Worm (Caenorhabditis elegans) whole organism, L3 larva: Measurements from ENCODE around the gene lido-10.

Source experiments
- ZK546.5 ChIP-seq: sonication (generic microtip); optimal IDR thresholded peaks from 2 replicates; lab custom pipeline; 2017; ENCODE audit warnings: missing biosample characterization, missing genetic modification characterization
- aly-2 ChIP-seq: fragments of 150-350 bp; optimal IDR thresholded peaks from 2 replicates; lab custom pipeline; 2014; ENCODE audit warnings: missing biosample characterization, missing genetic modification characterization
- ama-1 ChIP-seq: fragments of 150-350 bp; optimal IDR thresholded peaks from 2 replicates; lab custom pipeline; 2018
- ceh-28 ChIP-seq: fragments of 150-350 bp; optimal IDR thresholded peaks from 2 replicates; lab custom pipeline; 2014; ENCODE audit warnings: missing biosample characterization, missing genetic modification reagents, missing genetic modification characterization
- ceh-9 ChIP-seq: sonication (generic microtip); optimal IDR thresholded peaks from 2 replicates; lab custom pipeline; 2018; ENCODE audit warnings: missing biosample characterization, missing genetic modification characterization
- daf-12 ChIP-seq: fragments of 150-350 bp; optimal IDR thresholded peaks from 2 replicates; lab custom pipeline; 2014; ENCODE audit warnings: missing biosample characterization, missing genetic modification reagents, missing genetic modification characterization
- egl-27 ChIP-seq: sonication (generic microtip); optimal IDR thresholded peaks from 4 replicates; lab custom pipeline; 2017; ENCODE audit warnings: missing biosample characterization, missing genetic modification reagents, missing genetic modification characterization
- elt-1 ChIP-seq: fragments of 150-350 bp; optimal IDR thresholded peaks from 2 replicates; lab custom pipeline; 2014; ENCODE audit warnings: missing biosample characterization, missing genetic modification characterization
- elt-2 ChIP-seq: sonication (generic microtip); optimal IDR thresholded peaks from 2 replicates; lab custom pipeline; 2016; ENCODE audit warnings: missing genetic modification reagents, mild to moderate bottlenecking, missing genetic modification characterization, missing compliant biosample characterization
- elt-3 ChIP-seq, 3 experiments: fragments of 150-350 bp in 1 of 3; sonication (generic microtip) in 2 of 3; optimal IDR thresholded peaks; 2 replicates in 2 of 3; 4 replicates in 1 of 3; lab custom pipeline; 2014 to 2017; ENCODE audit warnings: missing biosample characterization in 3 of 3, missing genetic modification characterization in 3 of 3
- fkh-10 ChIP-seq: sonication (generic microtip); optimal IDR thresholded peaks from 2 replicates; lab custom pipeline; 2017; ENCODE audit warnings: missing biosample characterization, missing genetic modification reagents, missing genetic modification characterization
- fkh-2 ChIP-seq: fragments of 150-350 bp; optimal IDR thresholded peaks from 2 replicates; lab custom pipeline; 2014; ENCODE audit warnings: missing biosample characterization, missing genetic modification reagents, missing genetic modification characterization
- jun-1 ChIP-seq: fragments of 150-350 bp; optimal IDR thresholded peaks from 2 replicates; lab custom pipeline; 2014; ENCODE audit warnings: missing biosample characterization, missing genetic modification reagents, missing genetic modification characterization
- lin-39 ChIP-seq: fragments of 150-350 bp; optimal IDR thresholded peaks from 2 replicates; lab custom pipeline; 2018; ENCODE audit warnings: missing biosample characterization, missing genetic modification reagents, missing genetic modification characterization
- lsy-12 ChIP-seq: sonication (generic microtip); optimal IDR thresholded peaks from 2 replicates; lab custom pipeline; 2016; ENCODE audit warnings: mild to moderate bottlenecking, missing genetic modification characterization, missing compliant biosample characterization
- mdl-1 ChIP-seq: fragments of 150-350 bp; optimal IDR thresholded peaks from 2 replicates; lab custom pipeline; 2014; ENCODE audit warnings: missing biosample characterization, missing genetic modification characterization
- mml-1 ChIP-seq: fragments of 150-350 bp; sonication (generic microtip); optimal IDR thresholded peaks from 3 replicates; lab custom pipeline; 2014; ENCODE audit warnings: missing biosample characterization, missing genetic modification characterization
- nfya-1 ChIP-seq: sonication (generic microtip); optimal IDR thresholded peaks from 2 replicates; lab custom pipeline; 2017; ENCODE audit warnings: missing genetic modification characterization, mild to moderate bottlenecking, missing compliant biosample characterization, antibody characterized with exemption, moderate library complexity; ENCODE audit not compliant: insufficient read depth
- nhr-11 ChIP-seq: fragments of 150-350 bp; optimal IDR thresholded peaks from 2 replicates; lab custom pipeline; 2014; ENCODE audit warnings: missing biosample characterization, missing genetic modification characterization
- nhr-23 ChIP-seq: fragments of 150-350 bp; optimal IDR thresholded peaks from 2 replicates; lab custom pipeline; 2014; ENCODE audit warnings: missing biosample characterization, missing genetic modification reagents, missing genetic modification characterization
- nhr-28 ChIP-seq: fragments of 150-350 bp; optimal IDR thresholded peaks from 2 replicates; lab custom pipeline; 2014; ENCODE audit warnings: missing biosample characterization, missing genetic modification characterization
- nhr-67 ChIP-seq: fragments of 150-350 bp; optimal IDR thresholded peaks from 2 replicates; lab custom pipeline; 2014; ENCODE audit warnings: missing biosample characterization, missing genetic modification characterization
- nhr-76 ChIP-seq: fragments of 150-350 bp; sonication (generic microtip); optimal IDR thresholded peaks from 5 replicates; lab custom pipeline; 2014; ENCODE audit warnings: missing biosample characterization, missing genetic modification characterization
- nhr-77 ChIP-seq: fragments of 150-350 bp; optimal IDR thresholded peaks from 2 replicates; lab custom pipeline; 2014; ENCODE audit warnings: missing biosample characterization, missing genetic modification characterization
- pha-4 ChIP-seq: fragments of 150-350 bp; optimal IDR thresholded peaks from 2 replicates; lab custom pipeline; 2014; ENCODE audit warnings: missing biosample characterization, missing genetic modification reagents, missing genetic modification characterization
- pqm-1 ChIP-seq: fragments of 150-350 bp; optimal IDR thresholded peaks from 2 replicates; lab custom pipeline; 2017; ENCODE audit warnings: missing biosample characterization, missing genetic modification characterization, inconsistent platforms
- skn-1 ChIP-seq: fragments of 150-350 bp; optimal IDR thresholded peaks from 2 replicates; lab custom pipeline; 2014; ENCODE audit warnings: missing biosample characterization, missing genetic modification characterization
- snpc-4 ChIP-seq: fragments of 150-350 bp; optimal IDR thresholded peaks from 2 replicates; lab custom pipeline; 2014; ENCODE audit warnings: missing biosample characterization, missing genetic modification characterization
- tbx-2 ChIP-seq: sonication (generic microtip); optimal IDR thresholded peaks from 2 replicates; lab custom pipeline; 2016; ENCODE audit warnings: mild to moderate bottlenecking, missing genetic modification characterization, missing compliant biosample characterization
- unc-39 ChIP-seq: sonication (generic microtip); optimal IDR thresholded peaks from 4 replicates; lab custom pipeline; 2017; ENCODE audit warnings: missing biosample characterization, missing genetic modification characterization
- unc-62 ChIP-seq: fragments of 150-350 bp; sonication (generic microtip); optimal IDR thresholded peaks from 4 replicates; lab custom pipeline; 2014; ENCODE audit warnings: missing biosample characterization, missing genetic modification reagents, missing genetic modification characterization
- zag-1 ChIP-seq: fragments of 150-350 bp; optimal IDR thresholded peaks from 2 replicates; lab custom pipeline; 2014; ENCODE audit warnings: missing biosample characterization, missing genetic modification characterization
- ztf-11 ChIP-seq: fragments of 150-350 bp; optimal IDR thresholded peaks from 2 replicates; lab custom pipeline; 2014; ENCODE audit warnings: missing biosample characterization, missing genetic modification characterization
- ztf-4 ChIP-seq: fragments of 150-350 bp; optimal IDR thresholded peaks from 2 replicates; lab custom pipeline; 2014; ENCODE audit warnings: missing biosample characterization, missing genetic modification characterization

lido-10 gene

ce11 chrII:2963619-2964018 lies 38.7 kb upstream of the lido-10 start:
- TF ChIP-seq aly-2 (tag; lab: Kevin White, UChicago) = no peak
- no peak for TF ChIP-seq ceh-28 (tag; lab: Kevin White, UChicago)
- TF ChIP-seq nhr-77 (tag; lab: Kevin White, UChicago) = no peak
- no peak for TF ChIP-seq nfya-1 (tag; lab: Kevin White, UChicago)
- no peak for TF ChIP-seq egl-27
- TF ChIP-seq nhr-11 = no peak
- TF ChIP-seq mdl-1 = no peak
- TF ChIP-seq lsy-12 (tag; lab: Kevin White, UChicago) = no peak
- TF ChIP-seq nhr-67 (tag; lab: Kevin White, UChicago) = no peak
- no peak for TF ChIP-seq pqm-1 (tag; lab: Kevin White, UChicago)
- no peak for TF ChIP-seq ztf-4 (tag; lab: Kevin White, UChicago)
- TF ChIP-seq skn-1 (tag; lab: Kevin White, UChicago) = no peak
- no peak for TF ChIP-seq lin-39 (tag; lab: Kevin White, UChicago)
- no peak for TF ChIP-seq elt-1 (tag; lab: Kevin White, UChicago)
- TF ChIP-seq fkh-10 (GFP tag; lab: Kevin White, UChicago) = no peak
- no peak for TF ChIP-seq ama-1
- no peak for TF ChIP-seq unc-39 (tag; lab: Kevin White, UChicago)
- TF ChIP-seq nhr-28 (tag; lab: Kevin White, UChicago) = no peak
- TF ChIP-seq unc-62 (GFP tag; lab: Kevin White, UChicago) = no peak
- no peak for TF ChIP-seq daf-12 (tag; lab: Kevin White, UChicago)

- no peak for TF ChIP-seq mml-1
Observed at ce11 chrII:2965215-2965998, 36.9 kb upstream of the lido-10 start.

- no peak for TF ChIP-seq unc-39 (tag; lab: Kevin White, UChicago)
- no peak for TF ChIP-seq daf-12 (tag; lab: Kevin White, UChicago)
- no peak for TF ChIP-seq pqm-1 (tag; lab: Kevin White, UChicago)
- TF ChIP-seq snpc-4 = no peak
- no peak for TF ChIP-seq ceh-28 (tag; lab: Kevin White, UChicago)
- no peak for TF ChIP-seq nhr-23 (tag; lab: Kevin White, UChicago)
- TF ChIP-seq zag-1 = no peak
- no peak for TF ChIP-seq ztf-11 (tag; lab: Kevin White, UChicago)
- no peak for TF ChIP-seq elt-3 (tag; optimal IDR thresholded peaks at IDR 0.05; lab: Kevin White, UChicago)
- TF ChIP-seq mdl-1 = no peak
- TF ChIP-seq nhr-67 (tag; lab: Kevin White, UChicago) = no peak
- TF ChIP-seq ama-1 = no peak
- TF ChIP-seq tbx-2 = no peak
- TF ChIP-seq ZK546.5 (tag; lab: Kevin White, UChicago) = no peak
- no peak for TF ChIP-seq lin-39 (tag; lab: Kevin White, UChicago)
- no peak for TF ChIP-seq elt-2 (tag; lab: Kevin White, UChicago)
- no peak for TF ChIP-seq unc-62 (GFP tag; lab: Kevin White, UChicago)
- no peak for TF ChIP-seq ceh-9 (tag; lab: Kevin White, UChicago)
- TF ChIP-seq jun-1 (tag; lab: Kevin White, UChicago) = no peak
Observed at ce11 chrII:2966350-2966749, 36.0 kb upstream of the lido-10 start.

- TF ChIP-seq nhr-76 (tag; lab: Kevin White, UChicago) = no peak
- peak; percentile 95 for TF ChIP-seq pha-4 (tag; lab: Kevin White, UChicago)
- TF ChIP-seq fkh-2 (tag; lab: Kevin White, UChicago) = no peak
- no peak for TF ChIP-seq aly-2 (tag; lab: Kevin White, UChicago)
- TF ChIP-seq nfya-1 (tag; lab: Kevin White, UChicago) = peak; percentile 10
- no peak for TF ChIP-seq daf-12 (tag; lab: Kevin White, UChicago)
Observed at ce11 chrII:2967064-2967463, 35.2 kb upstream of the lido-10 start.
